Fruit fly (Drosophila melanogaster) whole organism, prepupa: ENCODE results near the gene Smug.

Experiments used
- CG16779 ChIP-seq: fragments of 200-800 bp; sonication (Bioruptor generic); optimal IDR thresholded peaks from 3 replicates; lab custom pipeline; 2017; ENCODE audit warnings: missing biosample characterization, mild to moderate bottlenecking, missing genetic modification characterization
- CG6808 ChIP-seq: fragments of 200-800 bp; sonication (Bioruptor generic); optimal IDR thresholded peaks from 3 replicates; lab custom pipeline; 2017; ENCODE audit warnings: missing biosample characterization, missing genetic modification characterization, mild to moderate bottlenecking, moderate library complexity, missing genetic modification reagents
- CG8119 ChIP-seq: fragments of 200-800 bp; sonication (Bioruptor generic); IDR thresholded peaks from 3 replicates; pipeline ENCODE4 v1.3.6; 2022; ENCODE audit warnings: missing biosample characterization, missing genetic modification characterization
- Ets21C ChIP-seq: fragments of 200-800 bp; sonication (Bioruptor generic); optimal IDR thresholded peaks from 3 replicates; lab custom pipeline; 2016; ENCODE audit warnings: missing biosample characterization, missing genetic modification characterization
- Gug ChIP-seq: fragments of 200-800 bp; sonication (Bioruptor generic); IDR thresholded peaks from 2 replicates; pipeline ENCODE4 v1.3.6; 2022; ENCODE audit warnings: missing biosample characterization, missing genetic modification characterization
- Hr39 ChIP-seq: fragments of 200-800 bp; sonication (Bioruptor generic); optimal IDR thresholded peaks from 2 replicates; lab custom pipeline; 2016; ENCODE audit warnings: missing biosample characterization, missing genetic modification characterization
- Met ChIP-seq: fragments of 200-800 bp; sonication (Bioruptor generic); optimal IDR thresholded peaks from 3 replicates; lab custom pipeline; 2016; ENCODE audit warnings: missing biosample characterization, missing genetic modification characterization
- Smox ChIP-seq: fragments of 200-800 bp; sonication (Bioruptor generic); optimal IDR thresholded peaks from 3 replicates; lab custom pipeline; 2016; ENCODE audit warnings: missing biosample characterization, missing genetic modification characterization
- esn ChIP-seq: fragments of 200-800 bp; sonication (Bioruptor generic); optimal IDR thresholded peaks from 2 replicates; lab custom pipeline; 2016; ENCODE audit warnings: missing biosample characterization, mild to moderate bottlenecking, missing genetic modification characterization, moderate library complexity
- fd59A ChIP-seq: fragments of 200-800 bp; sonication (Bioruptor generic); optimal IDR thresholded peaks from 2 replicates; lab custom pipeline; 2017; ENCODE audit warnings: missing biosample characterization, mild to moderate bottlenecking, missing genetic modification characterization, missing genetic modification reagents
- pdm3 ChIP-seq: fragments of 200-800 bp; sonication (Bioruptor generic); optimal IDR thresholded peaks from 3 replicates; lab custom pipeline; 2016; ENCODE audit warnings: missing biosample characterization, missing genetic modification characterization
- spab ChIP-seq: fragments of 200-800 bp; sonication (Bioruptor generic); optimal IDR thresholded peaks from 2 replicates; lab custom pipeline; 2017; ENCODE audit warnings: missing biosample characterization, mild to moderate bottlenecking, missing genetic modification characterization, missing genetic modification reagents
- ss ChIP-seq, 2 experiments: fragments of 200-800 bp; sonication (Bioruptor generic); optimal IDR thresholded peaks; 2 replicates in 1 of 2; 3 replicates in 1 of 2; lab custom pipeline; 2017 to 2018; ENCODE audit warnings: mild to moderate bottlenecking in 2 of 2, missing biosample characterization in 2 of 2, missing genetic modification characterization in 2 of 2, moderate library complexity in 1 of 2
- topi ChIP-seq: fragments of 200-800 bp; sonication (Bioruptor generic); optimal IDR thresholded peaks from 3 replicates; lab custom pipeline; 2016; ENCODE audit warnings: missing biosample characterization, missing genetic modification characterization

dm6 chr3R:17116231-17116630 is 34.2 kb upstream of the Smug start:
- TF ChIP-seq ss (GFP tag; optimal IDR thresholded peaks at IDR 0.05; lab: Kevin White, UChicago) (no peak), Met (peak; percentile 35), Gug (GFP tag; lab: Robert Waterston, UW) (no peak), topi (GFP tag; lab: Kevin White, UChicago) (no peak), esn (peak; percentile 14), Hr39 (GFP tag; lab: Kevin White, UChicago) (no peak), CG8119 (GFP tag; lab: Robert Waterston, UW) (no peak), Ets21C (GFP tag; lab: Kevin White, UChicago) (no peak), pdm3 (GFP tag; lab: Kevin White, UChicago) (no peak), CG6808 (GFP tag; lab: Kevin White, UChicago) (no peak), Smox (GFP tag; lab: Kevin White, UChicago) (no peak), spab (GFP tag; lab: Kevin White, UChicago) (no peak), CG16779 (tag; lab: Kevin White, UChicago) (no peak), fd59A (no peak)
